Fruit fly (Drosophila melanogaster): ENCODE measurements around the gene Jhbp11.

dm6 chr3R:27137914-27138323 is 36.9 kb downstream of the Jhbp11 start:
- TF ChIP-seq psq (optimal IDR thresholded peaks at IDR 0.05) = no peak
- TF ChIP-seq ttk (optimal IDR thresholded peaks at IDR 0.05) = no peak
